Worm (Caenorhabditis elegans): ENCODE measurements around the gene fkh-2.

DNA sequence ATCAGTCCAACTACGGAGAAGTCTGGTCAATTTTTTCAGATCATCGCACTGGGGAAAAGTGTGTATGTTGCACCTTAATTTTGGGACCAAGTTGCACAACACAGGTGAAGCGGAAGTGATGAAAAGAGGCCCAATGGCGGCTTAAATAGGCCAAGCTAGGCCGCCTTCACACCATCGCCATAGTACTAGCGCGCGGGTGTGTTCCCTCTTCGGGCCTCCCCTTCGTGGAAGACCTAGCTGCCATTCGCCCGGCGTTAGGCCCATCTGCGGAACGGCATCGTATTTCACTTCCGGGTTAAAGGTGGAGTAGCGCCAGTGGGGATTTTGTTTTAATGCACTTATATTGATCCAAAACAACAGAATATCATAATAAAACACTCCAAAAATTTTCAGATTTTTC is 17.7 kb upstream of the fkh-2 start:
- TF ChIP-seq nhr-10 (tag; optimal IDR thresholded peaks at IDR 0.05) (no peak), C34F6.9 (tag; optimal IDR thresholded peaks at IDR 0.05) (no peak), ztf-11 (tag; optimal IDR thresholded peaks at IDR 0.05) (no peak), snpc-4 (tag; optimal IDR thresholded peaks at IDR 0.05) (no peak), ama-1 (optimal IDR thresholded peaks at IDR 0.05) (no peak), lin-39 (tag; optimal IDR thresholded peaks at IDR 0.05) (no peak), fos-1 (tag; optimal IDR thresholded peaks at IDR 0.05) (no peak), Y55F3AM.14 (GFP tag; optimal IDR thresholded peaks at IDR 0.05) (no peak), ceh-16 (tag; optimal IDR thresholded peaks at IDR 0.05) (no peak), nhr-6 (tag; optimal IDR thresholded peaks at IDR 0.05) (no peak), nhr-25 (tag; optimal IDR thresholded peaks at IDR 0.05) (no peak), egl-27 (tag; optimal IDR thresholded peaks at IDR 0.05) (no peak), F13H6.1 (tag; optimal IDR thresholded peaks at IDR 0.05) (no peak)
